Fruit fly (Drosophila melanogaster): ENCODE results near the gene CG9175.

The CG9175 gene

DNA sequence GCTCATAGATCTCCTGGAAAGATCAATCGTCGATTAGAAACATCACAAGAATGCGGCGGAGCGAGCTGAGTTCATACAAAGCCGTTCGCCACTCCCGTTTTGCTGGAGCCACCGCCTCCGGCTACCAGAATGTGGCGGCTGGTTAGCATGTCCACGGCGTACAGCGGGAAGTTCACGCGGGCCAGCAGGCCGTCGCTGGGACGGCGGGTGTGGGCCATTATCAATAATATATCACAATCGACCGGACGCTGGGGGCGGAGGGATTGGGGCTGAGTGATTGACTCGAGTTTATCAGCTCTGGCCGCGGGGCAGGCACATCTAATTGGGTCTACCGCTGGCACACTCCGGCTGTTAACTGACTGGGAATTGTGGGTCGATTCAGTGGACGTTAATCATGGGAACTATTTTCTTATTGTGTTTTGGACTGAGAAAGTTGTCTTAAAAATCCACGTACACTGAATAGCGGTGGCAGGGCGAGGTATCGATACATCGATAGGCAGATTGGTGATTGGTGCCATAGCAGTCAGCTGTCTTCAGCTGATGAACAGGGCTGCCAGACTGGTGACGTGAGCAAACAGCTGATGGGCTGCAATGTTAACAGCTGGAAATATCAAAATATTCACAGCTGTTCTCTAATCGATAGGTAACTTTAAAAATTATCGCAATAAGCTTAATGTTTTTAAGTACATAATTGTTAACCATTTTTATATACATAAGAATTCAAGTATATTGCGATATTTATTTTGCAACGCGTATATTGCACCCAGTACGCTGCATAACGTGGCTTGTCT lies at the start of gene CG9175 (continued):
- TF ChIP-seq hbn (GFP tag; IDR thresholded peaks at IDR 0.05; ENCODE audit: partially characterized antibody) (peak; percentile 98), Deaf1 (tag; optimal IDR thresholded peaks at IDR 0.05) (peak; percentile 29), Adf1 (GFP tag; IDR thresholded peaks at IDR 0.05) (peak; percentile 12; the same call in 1 of the 2 replicates), CG7928 (GFP tag; optimal IDR thresholded peaks at IDR 0.05) (no peak), hb (GFP tag; IDR thresholded peaks at IDR 0.05; ENCODE audit: partially characterized antibody) (peak; percentile 93), CG34224 (GFP tag; IDR thresholded peaks at IDR 0.05; ENCODE audit: partially characterized antibody) (peak; percentile 99), lbe (GFP tag; optimal IDR thresholded peaks at IDR 0.05) (no peak), tll (GFP tag; optimal IDR thresholded peaks at IDR 0.05) (peak in 1 of 2 experiments; percentile 78), CG6683 (GFP tag; optimal IDR thresholded peaks at IDR 0.05) (no peak), Xrp1 (GFP tag; IDR thresholded peaks at IDR 0.05) (0 out of 2 replicates have a peak, but pooled peaks have one; percentile 14), onecut (GFP tag; IDR thresholded peaks at IDR 0.05) (peak; percentile 64; the same call in 1 of the 2 replicates), abd-A (tag; optimal IDR thresholded peaks at IDR 0.05) (peak; percentile 62), CG9609 (GFP tag; optimal IDR thresholded peaks at IDR 0.05) (no peak), CG14860 (GFP tag; IDR thresholded peaks at IDR 0.05; ENCODE audit: partially characterized antibody) (peak; percentile 87), Xbp1 (GFP tag; optimal IDR thresholded peaks at IDR 0.05) (peak; percentile 92), CG13624 (GFP tag; optimal IDR thresholded peaks at IDR 0.05) (peak; percentile 68), cato (GFP tag; optimal IDR thresholded peaks at IDR 0.05; ENCODE audit: borderline replicate concordance) (no peak), fru (optimal IDR thresholded peaks at IDR 0.05) (no peak), p53 (GFP tag; optimal IDR thresholded peaks at IDR 0.05) (peak; percentile 44), al (GFP tag; IDR thresholded peaks at IDR 0.05) (no peak), ase (GFP tag; IDR thresholded peaks at IDR 0.05) (no peak), CG33213 (GFP tag; optimal IDR thresholded peaks at IDR 0.05) (peak; percentile 70), CG6254 (GFP tag; optimal IDR thresholded peaks at IDR 0.05) (no peak), Nf-YB (GFP tag; optimal IDR thresholded peaks at IDR 0.05) (peak; percentile 40), CG7745 (tag; optimal IDR thresholded peaks at IDR 0.05) (no peak), CG17802 (tag; optimal IDR thresholded peaks at IDR 0.05) (no peak), NC2β (GFP tag; optimal IDR thresholded peaks at IDR 0.05) (peak; percentile 73), sna (GFP tag; IDR thresholded peaks at IDR 0.05; ENCODE audit: partially characterized antibody) (peak; percentile 96), D (optimal IDR thresholded peaks at IDR 0.05) (peak; percentile 58), D (GFP tag; optimal IDR thresholded peaks at IDR 0.05) (no peak), Meics (GFP tag; optimal IDR thresholded peaks at IDR 0.05) (peak; percentile 42), CG9437 (GFP tag; optimal IDR thresholded peaks at IDR 0.05) (no peak), Hr3 (GFP tag; optimal IDR thresholded peaks at IDR 0.05) (peak; percentile 5), CG11456 (GFP tag; IDR thresholded peaks at IDR 0.05) (0 out of 3 replicates have a peak, but pooled peaks have one; percentile 58), cwo (GFP tag; optimal IDR thresholded peaks at IDR 0.05) (no peak), CG12299 (tag; optimal IDR thresholded peaks at IDR 0.05) (no peak), pros (GFP tag; optimal IDR thresholded peaks at IDR 0.05) (peak; percentile 17), sens-2 (GFP tag; IDR thresholded peaks at IDR 0.05) (no peak), dm (GFP tag; optimal IDR thresholded peaks at IDR 0.05) (peak; percentile 22), CG42726 (GFP tag; IDR thresholded peaks at IDR 0.05; ENCODE audit: partially characterized antibody) (peak; percentile 99), CG6813 (GFP tag; optimal IDR thresholded peaks at IDR 0.05) (no peak), grau (tag; optimal IDR thresholded peaks at IDR 0.05) (peak; percentile 46), CG16779 (GFP tag; IDR thresholded peaks at IDR 0.05) (no peak), crol (GFP tag; IDR thresholded peaks at IDR 0.05) (peak; percentile 40), ap (GFP tag; IDR thresholded peaks at IDR 0.05) (no peak), CG4328 (GFP tag; optimal IDR thresholded peaks at IDR 0.05) (peak; percentile 4), twi (tag; optimal IDR thresholded peaks at IDR 0.05) (no peak), CG32772 (GFP tag; IDR thresholded peaks at IDR 0.05) (no peak), CG18764 (GFP tag; optimal IDR thresholded peaks at IDR 0.05) (no peak)
